Worm (Caenorhabditis elegans): Measurements from ENCODE around the gene lin-32.

The lin-32 gene

ce11 chrX:2242568-2243185 is 12.8 kb upstream of the lin-32 start, which contains the start of gene rpl-11.2 (continued):
- no peak for TF ChIP-seq Y116A8C.19 (tag; optimal IDR thresholded peaks at IDR 0.05; ENCODE audit: borderline replicate concordance)
- peak; percentile 99 for TF ChIP-seq snu-23 (GFP tag; optimal IDR thresholded peaks at IDR 0.05)
- TF ChIP-seq lir-3 (tag; optimal IDR thresholded peaks at IDR 0.05; ENCODE audit: poor library complexity): peak; percentile 87
- TF ChIP-seq grh-1 (GFP tag; IDR thresholded peaks at IDR 0.05): peak; percentile 93
- TF ChIP-seq nhr-20 (tag; optimal IDR thresholded peaks at IDR 0.05): peak; percentile 99
- peak; percentile 60 to 88 for TF ChIP-seq egl-27 (tag; optimal IDR thresholded peaks at IDR 0.05)
- TF ChIP-seq alr-1 (tag; optimal IDR thresholded peaks at IDR 0.05; ENCODE audit: borderline replicate concordance): no peak
- TF ChIP-seq C16A3.4 (tag; optimal IDR thresholded peaks at IDR 0.05): peak; percentile 99
- peak; percentile 94 for TF ChIP-seq nhr-237 (tag; optimal IDR thresholded peaks at IDR 0.05)
- TF ChIP-seq blmp-1 (tag; optimal IDR thresholded peaks at IDR 0.05): peak; percentile 90
- TF ChIP-seq sox-4 (tag; optimal IDR thresholded peaks at IDR 0.05): peak; percentile 83
- peak; percentile 98 for TF ChIP-seq lin-13 (GFP tag; optimal IDR thresholded peaks at IDR 0.05)
- TF ChIP-seq dsc-1 (tag; optimal IDR thresholded peaks at IDR 0.05): peak; percentile 97
- TF ChIP-seq skn-1 (tag; optimal IDR thresholded peaks at IDR 0.05): peak; percentile 99
- TF ChIP-seq ceh-63 (GFP tag; optimal IDR thresholded peaks at IDR 0.05): no peak
- TF ChIP-seq ztf-4 (tag; optimal IDR thresholded peaks at IDR 0.05): peak; percentile 94
- no peak for TF ChIP-seq hlh-4 (tag; optimal IDR thresholded peaks at IDR 0.05)
- peak; percentile 20; the same call in 1 of the 2 replicates for TF ChIP-seq unc-98 (GFP tag; IDR thresholded peaks at IDR 0.05)
- peak; percentile 98 for TF ChIP-seq nhr-19 (GFP tag; conservative IDR thresholded peaks at IDR 0.05)
- TF ChIP-seq unc-30 (tag; optimal IDR thresholded peaks at IDR 0.05): no peak
- TF ChIP-seq fkh-4 (tag; optimal IDR thresholded peaks at IDR 0.05; ENCODE audit: borderline replicate concordance): peak; percentile 20
- TF ChIP-seq nhr-71 (tag; optimal IDR thresholded peaks at IDR 0.05): peak; percentile 99
- peak; percentile 97 for TF ChIP-seq rnt-1 (tag; optimal IDR thresholded peaks at IDR 0.05)
- TF ChIP-seq nhr-84 (tag; optimal IDR thresholded peaks at IDR 0.05): peak; percentile 20
- TF ChIP-seq zip-4 (GFP tag; optimal IDR thresholded peaks at IDR 0.05): peak; percentile 79
- TF ChIP-seq ces-1 (GFP tag; optimal IDR thresholded peaks at IDR 0.05): no peak
- TF ChIP-seq lin-14 (GFP tag; optimal IDR thresholded peaks at IDR 0.05): peak; percentile 98
- peak; percentile 97 for TF ChIP-seq fkh-10 (GFP tag; optimal IDR thresholded peaks at IDR 0.05)
- TF ChIP-seq ceh-88 (GFP tag; IDR thresholded peaks at IDR 0.05): peak; percentile 93
- peak in 1 of 2 experiments; percentile 92 for TF ChIP-seq ztf-11 (tag; optimal IDR thresholded peaks at IDR 0.05)
- peak; percentile 98 for TF ChIP-seq xbp-1 (tag; optimal IDR thresholded peaks at IDR 0.05)
- peak; percentile 90 to 96 for TF ChIP-seq efl-1 (optimal IDR thresholded peaks at IDR 0.05)
- peak; percentile 72 to 98 for TF ChIP-seq efl-1 (GFP tag; optimal IDR thresholded peaks at IDR 0.05 in 1 of 2)
- peak; percentile 91 for TF ChIP-seq aly-2 (tag; optimal IDR thresholded peaks at IDR 0.05)
- peak; percentile 89 for TF ChIP-seq pax-3 (tag; optimal IDR thresholded peaks at IDR 0.05)
- peak; percentile 75 for TF ChIP-seq C04F5.9 (tag; optimal IDR thresholded peaks at IDR 0.05)
- peak; percentile 89 to 95 for TF ChIP-seq lin-35 (GFP tag; optimal IDR thresholded peaks at IDR 0.05)
- TF ChIP-seq lin-39 (tag; optimal IDR thresholded peaks at IDR 0.05): peak; percentile 96
- peak; percentile 82 for TF ChIP-seq sup-37 (GFP tag; optimal IDR thresholded peaks at IDR 0.05)
- TF ChIP-seq lsy-2 (tag; optimal IDR thresholded peaks at IDR 0.05): peak; percentile 99 to 100
- TF ChIP-seq fkh-8 (tag; optimal IDR thresholded peaks at IDR 0.05): peak; percentile 97
- TF ChIP-seq mef-2 (tag; optimal IDR thresholded peaks at IDR 0.05): peak; percentile 92
- TF ChIP-seq ama-1 (optimal IDR thresholded peaks at IDR 0.05): peak; percentile 88
- TF ChIP-seq tbx-2 (tag; optimal IDR thresholded peaks at IDR 0.05): peak; percentile 98
- peak; percentile 99 for TF ChIP-seq mep-1 (tag; optimal IDR thresholded peaks at IDR 0.05)
- no peak for TF ChIP-seq C34B4.2 (tag; optimal IDR thresholded peaks at IDR 0.05)

Data from whole organism, L1 larva.